Worm (Caenorhabditis elegans) whole organism, L1 larva: ENCODE measurements around the gene M04B2.4.

ENCODE experiments used
- C16A3.4 ChIP-seq: fragments of 150-350 bp; optimal IDR thresholded peaks from 2 replicates; lab custom pipeline; 2014; ENCODE audit warnings: missing biosample characterization, missing genetic modification characterization
- F16B12.6 ChIP-seq: fragments of 150-350 bp; optimal IDR thresholded peaks from 2 replicates; lab custom pipeline; 2014; ENCODE audit warnings: missing biosample characterization, missing genetic modification characterization
- Y116A8C.19 ChIP-seq: sonication (generic microtip); optimal IDR thresholded peaks from 2 replicates; lab custom pipeline; 2016; ENCODE audit warnings: missing compliant biosample characterization, missing genetic modification characterization, borderline replicate concordance
- aha-1 ChIP-seq: fragments of 150-350 bp; optimal IDR thresholded peaks from 2 replicates; lab custom pipeline; 2014; ENCODE audit warnings: missing biosample characterization, missing genetic modification characterization
- alr-1 ChIP-seq: fragments of 200-800 bp; sonication (Bioruptor generic); optimal IDR thresholded peaks from 2 replicates; lab custom pipeline; 2018; ENCODE audit warnings: borderline replicate concordance, mild to moderate bottlenecking, missing genetic modification characterization, missing compliant biosample characterization
- aly-2 ChIP-seq: fragments of 150-350 bp; optimal IDR thresholded peaks from 2 replicates; lab custom pipeline; 2014; ENCODE audit warnings: missing biosample characterization, missing genetic modification characterization
- ceh-63 ChIP-seq: fragments of 200-800 bp; sonication (Bioruptor generic); optimal IDR thresholded peaks from 2 replicates; lab custom pipeline; 2018; ENCODE audit warnings: mild to moderate bottlenecking, missing genetic modification characterization, missing compliant biosample characterization
- ceh-88 ChIP-seq: fragments of 200-800 bp; sonication (Bioruptor generic); IDR thresholded peaks from 2 replicates; pipeline ENCODE4 v1.3.6; 2022; ENCODE audit warnings: missing genetic modification characterization, missing compliant biosample characterization
- dsc-1 ChIP-seq: sonication (generic microtip); optimal IDR thresholded peaks from 2 replicates; lab custom pipeline; 2016; ENCODE audit warnings: mild to moderate bottlenecking, missing genetic modification characterization, missing compliant biosample characterization
- egl-13 ChIP-seq: sonication (generic microtip); optimal IDR thresholded peaks from 2 replicates; lab custom pipeline; 2016; ENCODE audit warnings: missing genotype, missing genetic modification reagents, missing genetic modification characterization, missing compliant biosample characterization
- egl-27 ChIP-seq, 2 experiments: fragments of 150-350 bp in 1 of 2; sonication (generic microtip); optimal IDR thresholded peaks; 3 replicates each; lab custom pipeline; 2017 to 2018; ENCODE audit warnings: missing biosample characterization in 2 of 2, missing genetic modification characterization in 2 of 2, missing genetic modification reagents in 2 of 2
- elt-3 ChIP-seq, 6 experiments: fragments of 150-350 bp in 1 of 6; sonication (generic microtip); optimal IDR thresholded peaks; 2 replicates each; lab custom pipeline; 2017 to 2018; ENCODE audit warnings: missing biosample characterization in 6 of 6, missing genetic modification characterization in 6 of 6, inconsistent platforms in 1 of 6
- fkh-4 ChIP-seq: sonication (generic microtip); optimal IDR thresholded peaks from 2 replicates; lab custom pipeline; 2016; ENCODE audit warnings: missing compliant biosample characterization, missing genetic modification characterization, borderline replicate concordance
- fkh-8 ChIP-seq: sonication (generic microtip); optimal IDR thresholded peaks from 2 replicates; lab custom pipeline; 2016; ENCODE audit warnings: mild to moderate bottlenecking, missing genetic modification characterization, missing compliant biosample characterization
- lin-15B ChIP-seq: fragments of 150-350 bp; sonication (generic microtip); optimal IDR thresholded peaks from 3 replicates; lab custom pipeline; 2014; ENCODE audit warnings: missing biosample characterization, missing genetic modification characterization
- lin-35 ChIP-seq, 2 experiments: fragments of 150-350 bp; optimal IDR thresholded peaks; 2 replicates each; lab custom pipeline; 2014; ENCODE audit warnings: missing biosample characterization in 2 of 2, missing genetic modification characterization in 2 of 2, missing genetic modification reagents in 2 of 2
- lin-39 ChIP-seq: fragments of 150-350 bp; optimal IDR thresholded peaks from 2 replicates; lab custom pipeline; 2014; ENCODE audit warnings: missing biosample characterization, missing genetic modification reagents, missing genetic modification characterization
- lir-3 ChIP-seq: sonication (generic microtip); optimal IDR thresholded peaks from 2 replicates; lab custom pipeline; 2016; ENCODE audit warnings: mild to moderate bottlenecking, missing genetic modification characterization, moderate library complexity, missing compliant biosample characterization; ENCODE audit not compliant: poor library complexity
- mab-9 ChIP-seq: fragments of 200-800 bp; sonication (Bioruptor generic); IDR thresholded peaks from 2 replicates; pipeline ENCODE4 v1.3.6; 2022; ENCODE audit warnings: missing genetic modification reagents, missing genetic modification characterization, missing compliant biosample characterization
- mep-1 ChIP-seq: fragments of 150-350 bp; optimal IDR thresholded peaks from 2 replicates; lab custom pipeline; 2014; ENCODE audit warnings: missing biosample characterization, missing genetic modification characterization
- nhr-12 ChIP-seq: sonication (generic microtip); optimal IDR thresholded peaks from 2 replicates; lab custom pipeline; 2017; ENCODE audit warnings: missing biosample characterization, missing genetic modification characterization
- nhr-20 ChIP-seq: sonication (generic microtip); optimal IDR thresholded peaks from 2 replicates; lab custom pipeline; 2016; ENCODE audit warnings: mild to moderate bottlenecking, missing genetic modification characterization, missing compliant biosample characterization
- nhr-237 ChIP-seq: fragments of 150-350 bp; optimal IDR thresholded peaks from 2 replicates; lab custom pipeline; 2014; ENCODE audit warnings: missing biosample characterization, missing genetic modification characterization
- nhr-28 ChIP-seq: fragments of 150-350 bp; optimal IDR thresholded peaks from 2 replicates; lab custom pipeline; 2014; ENCODE audit warnings: missing biosample characterization, missing genetic modification characterization
- nhr-47 ChIP-seq: sonication (generic microtip); optimal IDR thresholded peaks from 2 replicates; lab custom pipeline; 2016; ENCODE audit warnings: mild to moderate bottlenecking, missing genetic modification characterization, moderate library complexity, missing compliant biosample characterization
- nhr-76 ChIP-seq: sonication (generic microtip); optimal IDR thresholded peaks from 2 replicates; lab custom pipeline; 2017; ENCODE audit warnings: missing biosample characterization, missing genetic modification characterization
- nhr-77 ChIP-seq: fragments of 150-350 bp; optimal IDR thresholded peaks from 2 replicates; lab custom pipeline; 2014; ENCODE audit warnings: missing biosample characterization, missing genetic modification characterization
- nhr-84 ChIP-seq: sonication (generic microtip); optimal IDR thresholded peaks from 2 replicates; lab custom pipeline; 2017; ENCODE audit warnings: missing biosample characterization, missing genetic modification characterization
- pag-3 ChIP-seq: sonication (generic microtip); optimal IDR thresholded peaks from 2 replicates; lab custom pipeline; 2017; ENCODE audit warnings: missing genetic modification characterization, mild to moderate bottlenecking, missing compliant biosample characterization, antibody characterized with exemption, borderline replicate concordance; ENCODE audit not compliant: insufficient read depth
- pax-3 ChIP-seq: fragments of 200-800 bp; sonication (Bioruptor generic); optimal IDR thresholded peaks from 2 replicates; lab custom pipeline; 2018; ENCODE audit warnings: mild to moderate bottlenecking, missing genetic modification characterization, moderate library complexity, missing compliant biosample characterization
- pqm-1 ChIP-seq: sonication (generic microtip); optimal IDR thresholded peaks from 3 replicates; lab custom pipeline; 2017; ENCODE audit warnings: missing biosample characterization, missing genetic modification characterization
- rnt-1 ChIP-seq: sonication (generic microtip); optimal IDR thresholded peaks from 2 replicates; lab custom pipeline; 2016; ENCODE audit warnings: mild to moderate bottlenecking, missing genetic modification characterization, moderate library complexity, missing compliant biosample characterization
- snpc-4 ChIP-seq: fragments of 150-350 bp; optimal IDR thresholded peaks from 2 replicates; lab custom pipeline; 2014; ENCODE audit warnings: missing biosample characterization, missing genetic modification characterization
- snu-23 ChIP-seq: sonication (generic microtip); optimal IDR thresholded peaks from 2 replicates; lab custom pipeline; 2016; ENCODE audit warnings: missing genetic modification characterization, missing compliant biosample characterization
- sptf-1 ChIP-seq: fragments of 150-350 bp; optimal IDR thresholded peaks from 2 replicates; lab custom pipeline; 2014; ENCODE audit warnings: missing biosample characterization, missing genetic modification characterization
- swsn-7 ChIP-seq: sonication (generic microtip); optimal IDR thresholded peaks from 2 replicates; lab custom pipeline; 2016; ENCODE audit warnings: missing genetic modification characterization, missing compliant biosample characterization
- tbx-2 ChIP-seq: sonication (generic microtip); optimal IDR thresholded peaks from 2 replicates; lab custom pipeline; 2016; ENCODE audit warnings: missing genetic modification characterization, missing compliant biosample characterization
- tlp-1 ChIP-seq: fragments of 150-350 bp; optimal IDR thresholded peaks from 2 replicates; lab custom pipeline; 2014; ENCODE audit warnings: missing biosample characterization, missing genetic modification characterization
- unc-62 ChIP-seq: fragments of 150-350 bp; optimal IDR thresholded peaks from 2 replicates; lab custom pipeline; 2014; ENCODE audit warnings: missing biosample characterization, missing genetic modification reagents, missing genetic modification characterization
- unc-86 ChIP-seq: sonication (generic microtip); optimal IDR thresholded peaks from 2 replicates; lab custom pipeline; 2016; ENCODE audit warnings: missing genetic modification characterization, missing compliant biosample characterization
- unc-98 ChIP-seq: fragments of 200-800 bp; sonication (Bioruptor generic); IDR thresholded peaks from 2 replicates; pipeline ENCODE4 v1.3.6; 2022; ENCODE audit warnings: missing genetic modification characterization, missing compliant biosample characterization
- vab-15 ChIP-seq: sonication (generic microtip); optimal IDR thresholded peaks from 2 replicates; lab custom pipeline; 2017; ENCODE audit warnings: missing genotype, mild to moderate bottlenecking, missing genetic modification characterization, missing compliant biosample characterization
- zip-4 ChIP-seq: fragments of 200-800 bp; sonication (Bioruptor generic); optimal IDR thresholded peaks from 2 replicates; lab custom pipeline; 2018; ENCODE audit warnings: mild to moderate bottlenecking, missing genetic modification characterization, moderate library complexity, missing compliant biosample characterization
- ztf-11 ChIP-seq, 2 experiments: sonication (generic microtip); optimal IDR thresholded peaks; 2 replicates each; lab custom pipeline; 2016 to 2017; ENCODE audit warnings: missing genetic modification characterization in 2 of 2, missing biosample characterization in 1 of 2, missing compliant biosample characterization in 1 of 2

M04B2.4 gene

DNA sequence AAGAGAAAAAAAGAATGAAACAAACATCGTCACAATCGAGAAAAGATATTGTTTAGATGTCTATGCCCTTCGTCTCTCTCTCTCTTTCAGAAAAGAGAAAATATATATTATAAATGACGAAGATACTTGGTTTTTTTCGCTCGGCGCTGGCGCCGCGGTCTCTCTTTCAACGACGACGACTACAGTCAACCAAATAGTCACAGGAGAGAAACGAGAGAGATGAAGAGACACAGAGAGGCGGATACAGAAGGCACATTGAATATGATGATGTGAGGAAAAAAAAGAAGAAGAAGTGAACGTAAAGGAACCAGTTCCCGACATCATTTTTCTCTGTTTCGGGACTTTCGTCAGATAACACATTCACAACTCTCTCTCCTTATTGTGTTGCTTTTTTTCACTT, 29.4 kb downstream of the M04B2.4 start (continued):
- TF ChIP-seq fkh-4 (tag; lab: Kevin White, UChicago) (no peak), zip-4 (GFP tag; lab: Kevin White, UChicago) (no peak), elt-3 (tag; optimal IDR thresholded peaks at IDR 0.05; lab: Kevin White, UChicago) (peak in 3 of 6 experiments; percentile 11 to 74 (median 67)), nhr-20 (tag; lab: Kevin White, UChicago) (peak; percentile 83), lir-3 (no peak), aly-2 (tag; lab: Kevin White, UChicago) (no peak), tbx-2 (tag; lab: Kevin White, UChicago) (peak; percentile 25), nhr-28 (tag; lab: Kevin White, UChicago) (no peak), Y116A8C.19 (tag; lab: Kevin White, UChicago) (no peak), nhr-84 (tag; lab: Kevin White, UChicago) (no peak), snpc-4 (tag; lab: Kevin White, UChicago) (no peak), lin-15B (no peak), dsc-1 (no peak), egl-27 (tag; optimal IDR thresholded peaks at IDR 0.05; lab: Kevin White, UChicago) (no peak), vab-15 (tag; lab: Kevin White, UChicago) (no peak), ztf-11 (tag; optimal IDR thresholded peaks at IDR 0.05; lab: Kevin White, UChicago) (no peak), tlp-1 (no peak), egl-13 (tag; lab: Kevin White, UChicago) (no peak), alr-1 (tag; lab: Kevin White, UChicago) (no peak), swsn-7 (no peak), mep-1 (tag; lab: Kevin White, UChicago) (peak; percentile 33), pqm-1 (tag; lab: Kevin White, UChicago) (no peak), unc-86 (tag; lab: Kevin White, UChicago) (no peak), nhr-47 (tag; lab: Kevin White, UChicago) (peak; percentile 33), sptf-1 (tag; lab: Kevin White, UChicago) (no peak), ceh-63 (no peak), nhr-76 (tag; lab: Kevin White, UChicago) (no peak), lin-35 (GFP tag; optimal IDR thresholded peaks at IDR 0.05; lab: Kevin White, UChicago) (peak; percentile 9 to 54), aha-1 (tag; lab: Kevin White, UChicago) (no peak), ceh-88 (GFP tag; lab: Robert Waterston, UW) (no peak), rnt-1 (no peak), snu-23 (GFP tag; lab: Kevin White, UChicago) (peak; percentile 60), fkh-8 (tag; lab: Kevin White, UChicago) (no peak), C16A3.4 (tag; lab: Kevin White, UChicago) (no peak), F16B12.6 (tag; lab: Kevin White, UChicago) (no peak), unc-98 (GFP tag; lab: Robert Waterston, UW) (no peak), pag-3 (no peak), nhr-12 (tag; lab: Kevin White, UChicago) (no peak), nhr-77 (tag; lab: Kevin White, UChicago) (no peak), pax-3 (tag; lab: Kevin White, UChicago) (no peak), unc-62 (no peak), nhr-237 (tag; lab: Kevin White, UChicago) (no peak), mab-9 (GFP tag; lab: Robert Waterston, UW) (no peak), lin-39 (tag; lab: Kevin White, UChicago) (no peak)
